Worm (Caenorhabditis elegans) whole organism, young adult: ENCODE measurements around the gene gtf-2A2.

Experiments
- B0035.1 ChIP-seq: sonication (generic microtip); optimal IDR thresholded peaks from 2 replicates; lab custom pipeline; 2016; ENCODE audit warnings: missing genetic modification characterization, mild to moderate bottlenecking, missing compliant biosample characterization, missing genotype, missing genetic modification reagents
- ama-1 ChIP-seq, 3 experiments: fragments of 150-350 bp in 1 of 3; sonication (generic microtip) in 2 of 3; optimal IDR thresholded peaks; 2 replicates each; lab custom pipeline; 2014 to 2018; ENCODE audit warnings: missing biosample characterization in 2 of 3, missing genetic modification characterization in 2 of 3, missing genetic modification reagents in 2 of 3
- atf-7 ChIP-seq: sonication (generic microtip); optimal IDR thresholded peaks from 2 replicates; lab custom pipeline; 2017; ENCODE audit warnings: mild to moderate bottlenecking, missing genetic modification characterization, missing compliant biosample characterization
- cebp-2 ChIP-seq: fragments of 200-800 bp; sonication (Bioruptor generic); IDR thresholded peaks from 2 replicates; pipeline ENCODE4 v1.3.6; 2022; ENCODE audit warnings: missing genetic modification characterization, missing compliant biosample characterization
- him-1 ChIP-seq: sonication (generic microtip); optimal IDR thresholded peaks from 2 replicates; lab custom pipeline; 2016; ENCODE audit warnings: missing genotype, missing genetic modification reagents, missing genetic modification characterization, missing compliant biosample characterization
- hlh-12 ChIP-seq: sonication (generic microtip); optimal IDR thresholded peaks from 2 replicates; lab custom pipeline; 2016; ENCODE audit warnings: missing genetic modification characterization, missing compliant biosample characterization
- mxl-1 ChIP-seq: sonication (generic microtip); optimal IDR thresholded peaks from 2 replicates; lab custom pipeline; 2016; ENCODE audit warnings: missing genetic modification characterization, missing compliant biosample characterization
- nhr-90 ChIP-seq: sonication (generic microtip); optimal IDR thresholded peaks from 2 replicates; lab custom pipeline; 2016; ENCODE audit warnings: missing genotype, mild to moderate bottlenecking, missing genetic modification characterization, missing compliant biosample characterization
- rec-8 ChIP-seq, 2 experiments: sonication (generic microtip); optimal IDR thresholded peaks; 2 replicates each; lab custom pipeline; 2016; ENCODE audit warnings: mild to moderate bottlenecking in 2 of 2, missing genetic modification characterization in 2 of 2, missing genetic modification reagents in 2 of 2, missing genotype in 2 of 2, missing biosample characterization in 1 of 2, missing compliant biosample characterization in 1 of 2, moderate library complexity in 1 of 2
- sea-2 ChIP-seq: fragments of 200-800 bp; sonication (Bioruptor generic); IDR thresholded peaks from 2 replicates; pipeline ENCODE4 v1.3.6; 2022; ENCODE audit warnings: missing genetic modification characterization, missing compliant biosample characterization
- snpc-4 ChIP-seq, 5 experiments: fragments of 150-350 bp in 1 of 5; sonication (generic microtip) in 4 of 5; optimal IDR thresholded peaks; 2 replicates each; lab custom pipeline; 2014 to 2018; ENCODE audit warnings: missing genetic modification characterization in 5 of 5, missing biosample characterization in 3 of 5, antibody characterized with exemption in 2 of 5, mild to moderate bottlenecking in 2 of 5, missing compliant biosample characterization in 2 of 5, missing genotype in 2 of 5, moderate library complexity in 2 of 5, missing genetic modification reagents in 1 of 5
- zim-3 ChIP-seq: sonication (generic microtip); optimal IDR thresholded peaks from 2 replicates; lab custom pipeline; 2017; ENCODE audit warnings: mild to moderate bottlenecking, missing genetic modification characterization, moderate library complexity, missing compliant biosample characterization
- ztf-22 ChIP-seq: fragments of 200-800 bp; sonication (Bioruptor generic); optimal IDR thresholded peaks from 2 replicates; lab custom pipeline; 2018; ENCODE audit warnings: mild to moderate bottlenecking, missing genetic modification characterization, moderate library complexity, missing compliant biosample characterization

DNA sequence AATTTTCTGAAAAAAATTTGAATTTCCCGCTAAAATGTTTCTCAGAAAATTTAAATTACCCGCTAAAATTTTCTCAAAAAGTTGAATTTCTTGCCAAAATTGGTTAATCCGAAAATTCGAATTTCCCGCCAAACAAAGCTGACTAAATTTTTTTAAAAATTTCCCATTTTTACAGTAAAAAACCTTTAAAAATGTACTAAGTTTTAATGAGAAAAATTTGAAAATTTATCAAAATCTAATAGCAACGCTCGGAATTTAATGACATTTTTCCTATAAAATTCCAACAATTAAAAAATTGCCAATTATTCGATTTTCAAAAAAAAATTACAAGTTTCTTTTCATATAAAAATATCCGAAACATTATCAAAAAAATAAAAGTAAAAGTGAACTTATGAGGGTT is 32.6 kb upstream of the gtf-2A2 start:
- TF ChIP-seq mxl-1 (tag; lab: Kevin White, UChicago): no peak
- no peak for TF ChIP-seq atf-7 (tag; lab: Kevin White, UChicago)
- TF ChIP-seq rec-8 (tag; optimal IDR thresholded peaks at IDR 0.05; lab: Kevin White, UChicago): no peak
- TF ChIP-seq ama-1 (optimal IDR thresholded peaks at IDR 0.05; lab: Kevin White, UChicago): no peak
- no peak for TF ChIP-seq ama-1 (GFP tag; optimal IDR thresholded peaks at IDR 0.05; lab: Kevin White, UChicago)
- no peak for TF ChIP-seq zim-3
- no peak for TF ChIP-seq hlh-12 (tag; lab: Kevin White, UChicago)
- TF ChIP-seq B0035.1: no peak
- TF ChIP-seq sea-2 (GFP tag; lab: Robert Waterston, UW): no peak
- TF ChIP-seq nhr-90 (tag; lab: Kevin White, UChicago): no peak
- TF ChIP-seq him-1 (tag; lab: Kevin White, UChicago): no peak
- no peak for TF ChIP-seq snpc-4 (GFP tag; optimal IDR thresholded peaks at IDR 0.05; lab: Kevin White, UChicago)
- TF ChIP-seq snpc-4 (tag; optimal IDR thresholded peaks at IDR 0.05; lab: Kevin White, UChicago): no peak
- TF ChIP-seq cebp-2 (GFP tag; lab: Robert Waterston, UW): no peak
- no peak for TF ChIP-seq ztf-22 (GFP tag; lab: Kevin White, UChicago)
